Worm (Caenorhabditis elegans) whole organism, late embryonic: ENCODE data around the gene W04G3.13.

Source experiments
- ama-1 ChIP-seq: fragments of 150-350 bp; optimal IDR thresholded peaks from 2 replicates; lab custom pipeline; 2014
- ceh-9 ChIP-seq: sonication (generic microtip); optimal IDR thresholded peaks from 2 replicates; lab custom pipeline; 2016; ENCODE audit warnings: mild to moderate bottlenecking, missing genetic modification characterization, inconsistent platforms, missing compliant biosample characterization
- fkh-10 ChIP-seq: fragments of 150-350 bp; optimal IDR thresholded peaks from 2 replicates; lab custom pipeline; 2014; ENCODE audit warnings: missing biosample characterization, missing genetic modification reagents, missing genetic modification characterization
- fkh-6 ChIP-seq: sonication (generic microtip); optimal IDR thresholded peaks from 2 replicates; lab custom pipeline; 2016; ENCODE audit warnings: missing genetic modification characterization, missing compliant biosample characterization
- hlh-6 ChIP-seq: sonication (generic microtip); optimal IDR thresholded peaks from 2 replicates; lab custom pipeline; 2016; ENCODE audit warnings: missing genotype, missing genetic modification characterization, missing compliant biosample characterization
- hlh-8 ChIP-seq: sonication (generic microtip); optimal IDR thresholded peaks from 2 replicates; lab custom pipeline; 2016; ENCODE audit warnings: missing genotype, missing genetic modification characterization, missing compliant biosample characterization
- nfya-1 ChIP-seq: sonication (generic microtip); optimal IDR thresholded peaks from 2 replicates; lab custom pipeline; 2017; ENCODE audit warnings: missing genetic modification characterization, mild to moderate bottlenecking, missing compliant biosample characterization, antibody characterized with exemption, moderate library complexity
- odd-2 ChIP-seq: sonication (generic microtip); optimal IDR thresholded peaks from 2 replicates; lab custom pipeline; 2017; ENCODE audit warnings: antibody characterized with exemption, mild to moderate bottlenecking, missing genetic modification characterization, missing compliant biosample characterization
- pha-2 ChIP-seq: sonication (generic microtip); optimal IDR thresholded peaks from 2 replicates; lab custom pipeline; 2017; ENCODE audit warnings: mild to moderate bottlenecking, missing genetic modification characterization, missing compliant biosample characterization
- pha-4 ChIP-seq: fragments of 150-350 bp; optimal IDR thresholded peaks from 2 replicates; lab custom pipeline; 2018; ENCODE audit warnings: missing biosample characterization, missing genetic modification reagents, missing genetic modification characterization
- pqm-1 ChIP-seq: sonication (generic microtip); optimal IDR thresholded peaks from 2 replicates; lab custom pipeline; 2016; ENCODE audit warnings: missing genetic modification characterization, missing compliant biosample characterization
- tbx-2 ChIP-seq: sonication (generic microtip); optimal IDR thresholded peaks from 2 replicates; lab custom pipeline; 2016; ENCODE audit warnings: missing genetic modification characterization, missing compliant biosample characterization
- tbx-7 ChIP-seq: sonication (generic microtip); optimal IDR thresholded peaks from 2 replicates; lab custom pipeline; 2016; ENCODE audit warnings: missing genotype, missing genetic modification characterization, missing compliant biosample characterization
- unc-42 ChIP-seq: sonication (generic microtip); optimal IDR thresholded peaks from 2 replicates; lab custom pipeline; 2016; ENCODE audit warnings: missing genotype, missing genetic modification characterization, missing compliant biosample characterization

DNA sequence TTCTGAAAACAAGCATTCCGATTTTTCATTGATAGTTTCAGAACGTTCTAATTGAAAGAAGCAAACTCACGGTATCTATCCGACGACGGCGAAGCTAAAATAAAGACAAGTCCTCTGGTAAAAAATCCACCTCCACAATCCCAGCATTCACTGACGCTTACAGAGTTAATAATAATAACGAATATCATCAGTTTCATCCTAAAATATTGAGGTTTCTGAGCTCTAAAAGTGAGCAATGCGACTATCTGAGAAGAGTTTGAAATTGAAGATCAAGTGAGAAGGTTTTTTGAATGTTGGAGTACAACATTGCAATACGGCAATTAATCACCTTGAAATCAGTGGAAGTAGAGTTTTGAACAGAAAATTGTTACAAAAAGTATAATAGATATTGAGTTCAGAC, 3.1 kb downstream of the W04G3.13 start, which contains the start of gene W04G3.12:
- TF ChIP-seq fkh-10 (no peak), fkh-6 (tag; lab: Kevin White, UChicago) (no peak), tbx-2 (tag; lab: Kevin White, UChicago) (no peak), tbx-7 (no peak), pha-4 (tag; lab: Kevin White, UChicago) (no peak), ceh-9 (tag; lab: Kevin White, UChicago) (no peak), hlh-8 (tag; lab: Kevin White, UChicago) (no peak), pha-2 (tag; lab: Kevin White, UChicago) (no peak), hlh-6 (no peak), nfya-1 (no peak), unc-42 (no peak), ama-1 (lab: Kevin White, UChicago) (no peak), pqm-1 (tag; lab: Kevin White, UChicago) (no peak), odd-2 (tag; lab: Kevin White, UChicago) (no peak)
